Worm (Caenorhabditis elegans) whole organism, late embryonic: Measurements from ENCODE around the gene acr-12.

Experiments
- C08G9.2 ChIP-seq: sonication (generic microtip); optimal IDR thresholded peaks from 2 replicates; lab custom pipeline; 2016; ENCODE audit warnings: mild to moderate bottlenecking, missing genetic modification characterization, moderate library complexity, missing compliant biosample characterization
- C38D4.7 ChIP-seq: fragments of 200-800 bp; sonication (Bioruptor generic); optimal IDR thresholded peaks from 2 replicates; lab custom pipeline; 2018; ENCODE audit warnings: mild to moderate bottlenecking, missing genetic modification characterization, moderate library complexity, missing compliant biosample characterization
- F13H6.1 ChIP-seq: sonication (generic microtip); optimal IDR thresholded peaks from 2 replicates; lab custom pipeline; 2016; ENCODE audit warnings: missing genetic modification characterization, missing compliant biosample characterization
- K02D7.2 ChIP-seq: sonication (generic microtip); optimal IDR thresholded peaks from 2 replicates; lab custom pipeline; 2017; ENCODE audit warnings: mild to moderate bottlenecking, missing genetic modification characterization, missing compliant biosample characterization
- K09A11.1 ChIP-seq: sonication (generic microtip); optimal IDR thresholded peaks from 2 replicates; lab custom pipeline; 2017; ENCODE audit warnings: antibody characterized with exemption, mild to moderate bottlenecking, missing genetic modification characterization, missing compliant biosample characterization; ENCODE audit not compliant: insufficient read depth
- T23F11.4 ChIP-seq: fragments of 200-800 bp; sonication (Bioruptor generic); optimal IDR thresholded peaks from 2 replicates; lab custom pipeline; 2018; ENCODE audit warnings: mild to moderate bottlenecking, missing genetic modification characterization, missing compliant biosample characterization
- ceh-14 ChIP-seq: sonication (generic microtip); optimal IDR thresholded peaks from 2 replicates; lab custom pipeline; 2016; ENCODE audit warnings: missing genotype, missing genetic modification characterization, missing compliant biosample characterization
- ceh-18 ChIP-seq: sonication (generic microtip); optimal IDR thresholded peaks from 2 replicates; lab custom pipeline; 2016; ENCODE audit warnings: missing genetic modification characterization, missing compliant biosample characterization
- ceh-19 ChIP-seq: fragments of 200-800 bp; sonication (Bioruptor generic); optimal IDR thresholded peaks from 2 replicates; lab custom pipeline; 2018; ENCODE audit warnings: mild to moderate bottlenecking, missing genetic modification characterization, missing compliant biosample characterization
- ceh-22 ChIP-seq: sonication (generic microtip); optimal IDR thresholded peaks from 2 replicates; lab custom pipeline; 2017; ENCODE audit warnings: missing biosample characterization, missing genetic modification characterization
- ceh-24 ChIP-seq: sonication (generic microtip); optimal IDR thresholded peaks from 2 replicates; lab custom pipeline; 2016; ENCODE audit warnings: mild to moderate bottlenecking, missing genetic modification characterization, missing compliant biosample characterization
- ceh-31 ChIP-seq: sonication (generic microtip); optimal IDR thresholded peaks from 2 replicates; lab custom pipeline; 2016; ENCODE audit warnings: missing genetic modification characterization, missing compliant biosample characterization
- ceh-34 ChIP-seq: sonication (generic microtip); optimal IDR thresholded peaks from 2 replicates; lab custom pipeline; 2016; ENCODE audit warnings: mild to moderate bottlenecking, missing genetic modification characterization, missing compliant biosample characterization
- ceh-45 ChIP-seq: fragments of 200-800 bp; sonication (Bioruptor generic); IDR thresholded peaks from 2 replicates; pipeline ENCODE4 v1.3.6; 2022; ENCODE audit warnings: missing genetic modification reagents, missing genetic modification characterization, missing compliant biosample characterization
- ceh-48 ChIP-seq: sonication (generic microtip); optimal IDR thresholded peaks from 2 replicates; lab custom pipeline; 2016; ENCODE audit warnings: missing genetic modification characterization, inconsistent platforms, missing compliant biosample characterization
- ceh-6 ChIP-seq: fragments of 200-800 bp; sonication (Bioruptor generic); optimal IDR thresholded peaks from 2 replicates; lab custom pipeline; 2018; ENCODE audit warnings: mild to moderate bottlenecking, missing genetic modification characterization, missing compliant biosample characterization
- che-1 ChIP-seq: sonication (generic microtip); optimal IDR thresholded peaks from 2 replicates; lab custom pipeline; 2016; ENCODE audit warnings: mild to moderate bottlenecking, missing genetic modification characterization, missing compliant biosample characterization
- elt-2 ChIP-seq: sonication (generic microtip); optimal IDR thresholded peaks from 2 replicates; lab custom pipeline; 2016; ENCODE audit warnings: missing genetic modification reagents, missing genetic modification characterization, missing compliant biosample characterization
- elt-4 ChIP-seq: sonication (generic microtip); optimal IDR thresholded peaks from 2 replicates; lab custom pipeline; 2016; ENCODE audit warnings: missing genetic modification characterization, missing compliant biosample characterization
- ets-4 ChIP-seq: sonication (generic microtip); optimal IDR thresholded peaks from 2 replicates; lab custom pipeline; 2016; ENCODE audit warnings: missing genetic modification characterization, missing compliant biosample characterization
- fax-1 ChIP-seq: sonication (generic microtip); optimal IDR thresholded peaks from 2 replicates; lab custom pipeline; 2016; ENCODE audit warnings: missing genotype, missing genetic modification characterization, missing compliant biosample characterization
- gmeb-2 ChIP-seq: sonication (generic microtip); optimal IDR thresholded peaks from 2 replicates; lab custom pipeline; 2016; ENCODE audit warnings: missing genetic modification characterization, inconsistent platforms, missing compliant biosample characterization
- hlh-13 ChIP-seq: fragments of 200-800 bp; sonication (Bioruptor generic); optimal IDR thresholded peaks from 2 replicates; lab custom pipeline; 2018; ENCODE audit warnings: mild to moderate bottlenecking, missing genetic modification characterization, missing compliant biosample characterization
- hlh-30 ChIP-seq: sonication (generic microtip); optimal IDR thresholded peaks from 2 replicates; lab custom pipeline; 2017; ENCODE audit warnings: antibody characterized with exemption, missing genetic modification characterization, missing compliant biosample characterization; ENCODE audit not compliant: insufficient read depth
- hlh-6 ChIP-seq: sonication (generic microtip); optimal IDR thresholded peaks from 2 replicates; lab custom pipeline; 2016; ENCODE audit warnings: missing genotype, missing genetic modification characterization, missing compliant biosample characterization
- hlh-8 ChIP-seq: sonication (generic microtip); optimal IDR thresholded peaks from 2 replicates; lab custom pipeline; 2016; ENCODE audit warnings: missing genotype, missing genetic modification characterization, missing compliant biosample characterization
- lim-6 ChIP-seq: sonication (generic microtip); optimal IDR thresholded peaks from 2 replicates; lab custom pipeline; 2016; ENCODE audit warnings: missing genetic modification characterization, missing compliant biosample characterization
- lin-11 ChIP-seq: fragments of 200-800 bp; sonication (Bioruptor generic); optimal IDR thresholded peaks from 2 replicates; lab custom pipeline; 2018; ENCODE audit warnings: mild to moderate bottlenecking, missing genetic modification characterization, missing compliant biosample characterization
- madf-2 ChIP-seq: sonication (generic microtip); optimal IDR thresholded peaks from 2 replicates; lab custom pipeline; 2017; ENCODE audit warnings: missing genetic modification characterization, missing compliant biosample characterization
- mec-3 ChIP-seq: sonication (generic microtip); optimal IDR thresholded peaks from 2 replicates; lab custom pipeline; 2016; ENCODE audit warnings: borderline replicate concordance, missing genetic modification characterization, missing compliant biosample characterization
- nfya-1 ChIP-seq: sonication (generic microtip); optimal IDR thresholded peaks from 2 replicates; lab custom pipeline; 2017; ENCODE audit warnings: missing genetic modification characterization, mild to moderate bottlenecking, missing compliant biosample characterization, antibody characterized with exemption, moderate library complexity
- nhr-11 ChIP-seq: fragments of 150-350 bp; optimal IDR thresholded peaks from 2 replicates; lab custom pipeline; 2014; ENCODE audit warnings: missing biosample characterization, missing genetic modification characterization
- nhr-232 ChIP-seq: sonication (generic microtip); optimal IDR thresholded peaks from 2 replicates; lab custom pipeline; 2016; ENCODE audit warnings: missing genetic modification characterization, missing compliant biosample characterization
- npax-4 ChIP-seq: sonication (generic microtip); optimal IDR thresholded peaks from 2 replicates; lab custom pipeline; 2016; ENCODE audit warnings: missing genetic modification characterization, missing compliant biosample characterization
- odd-2 ChIP-seq: sonication (generic microtip); optimal IDR thresholded peaks from 2 replicates; lab custom pipeline; 2017; ENCODE audit warnings: antibody characterized with exemption, mild to moderate bottlenecking, missing genetic modification characterization, missing compliant biosample characterization
- pat-9 ChIP-seq: fragments of 200-800 bp; sonication (Bioruptor generic); optimal IDR thresholded peaks from 2 replicates; lab custom pipeline; 2018; ENCODE audit warnings: mild to moderate bottlenecking, missing genetic modification characterization, moderate library complexity, missing compliant biosample characterization
- pax-1 ChIP-seq: fragments of 150-350 bp; optimal IDR thresholded peaks from 2 replicates; lab custom pipeline; 2014; ENCODE audit warnings: missing biosample characterization, missing genetic modification characterization
- pha-2 ChIP-seq: sonication (generic microtip); optimal IDR thresholded peaks from 2 replicates; lab custom pipeline; 2017; ENCODE audit warnings: mild to moderate bottlenecking, missing genetic modification characterization, missing compliant biosample characterization
- pros-1 ChIP-seq: fragments of 150-350 bp; optimal IDR thresholded peaks from 2 replicates; lab custom pipeline; 2014; ENCODE audit warnings: missing biosample characterization, missing genetic modification reagents, missing genetic modification characterization
- ref-2 ChIP-seq: sonication (generic microtip); optimal IDR thresholded peaks from 2 replicates; lab custom pipeline; 2016; ENCODE audit warnings: missing genetic modification characterization, missing compliant biosample characterization
- rnt-1 ChIP-seq: sonication (generic microtip); optimal IDR thresholded peaks from 2 replicates; lab custom pipeline; 2016; ENCODE audit warnings: missing genetic modification characterization, missing compliant biosample characterization
- sdc-2 ChIP-seq: sonication (generic microtip); optimal IDR thresholded peaks from 2 replicates; lab custom pipeline; 2016; ENCODE audit warnings: missing genotype, missing genetic modification characterization, missing compliant biosample characterization
- sox-4 ChIP-seq: sonication (generic microtip); optimal IDR thresholded peaks from 2 replicates; lab custom pipeline; 2017; ENCODE audit warnings: mild to moderate bottlenecking, missing genetic modification characterization, inconsistent platforms, missing compliant biosample characterization
- tbx-2 ChIP-seq: sonication (generic microtip); optimal IDR thresholded peaks from 2 replicates; lab custom pipeline; 2016; ENCODE audit warnings: missing genetic modification characterization, missing compliant biosample characterization
- tbx-7 ChIP-seq: sonication (generic microtip); optimal IDR thresholded peaks from 2 replicates; lab custom pipeline; 2016; ENCODE audit warnings: missing genotype, missing genetic modification characterization, missing compliant biosample characterization
- ttx-3 ChIP-seq: sonication (generic microtip); optimal IDR thresholded peaks from 2 replicates; lab custom pipeline; 2016; ENCODE audit warnings: missing genetic modification reagents, missing genetic modification characterization, missing compliant biosample characterization
- unc-3 ChIP-seq, 2 experiments: fragments of 200-800 bp in 1 of 2; sonication (Bioruptor generic) in 1 of 2; sonication (generic microtip) in 1 of 2; conservative IDR thresholded peaks in 1 of 2; optimal IDR thresholded peaks in 1 of 2; 2 replicates each; pipeline versions ENCODE4 v1.3.6 to Lab custom; 2016 to 2022; ENCODE audit warnings: missing compliant biosample characterization in 2 of 2, missing genetic modification characterization in 2 of 2, missing genetic modification reagents in 1 of 2
- unc-42 ChIP-seq: sonication (generic microtip); optimal IDR thresholded peaks from 2 replicates; lab custom pipeline; 2016; ENCODE audit warnings: missing genotype, missing genetic modification characterization, missing compliant biosample characterization
- unc-55 ChIP-seq: sonication (generic microtip); optimal IDR thresholded peaks from 2 replicates; lab custom pipeline; 2017; ENCODE audit warnings: missing biosample characterization, missing genetic modification reagents, missing genetic modification characterization
- unc-86 ChIP-seq: sonication (generic microtip); optimal IDR thresholded peaks from 2 replicates; lab custom pipeline; 2016; ENCODE audit warnings: missing genetic modification characterization, missing compliant biosample characterization
- zip-5 ChIP-seq: sonication (generic microtip); optimal IDR thresholded peaks from 2 replicates; lab custom pipeline; 2016; ENCODE audit warnings: missing genetic modification characterization, missing compliant biosample characterization
- ztf-16 ChIP-seq: sonication (generic microtip); optimal IDR thresholded peaks from 2 replicates; lab custom pipeline; 2017; ENCODE audit warnings: missing genetic modification characterization, missing compliant biosample characterization

The acr-12 gene

DNA sequence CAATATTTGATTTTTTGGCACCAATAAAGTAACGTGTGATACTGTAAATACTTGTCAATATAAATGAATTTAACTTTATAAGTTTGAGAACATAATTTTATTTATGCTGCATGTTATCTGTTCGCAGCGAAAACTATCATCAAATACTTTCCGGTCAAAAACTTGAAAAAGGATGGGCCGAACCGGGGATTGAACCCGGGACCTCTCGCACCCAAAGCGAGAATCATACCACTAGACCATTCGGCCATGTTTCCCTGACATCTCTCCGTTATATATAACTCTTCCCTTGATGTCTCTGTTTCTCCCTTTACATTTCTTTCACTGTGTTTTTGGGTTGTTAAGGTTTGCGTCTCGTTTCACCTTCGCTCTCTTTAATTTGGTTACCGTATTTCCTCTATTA, 20.9 kb upstream of the acr-12 start:
- TF ChIP-seq pha-2 (tag; lab: Kevin White, UChicago) (peak; percentile 23), gmeb-2 (tag; lab: Kevin White, UChicago) (peak; percentile 79), ref-2 (tag; lab: Kevin White, UChicago) (peak; percentile 74), ttx-3 (peak; percentile 68), sdc-2 (tag; lab: Kevin White, UChicago) (peak; percentile 94), K02D7.2 (tag; lab: Kevin White, UChicago) (no peak), hlh-13 (GFP tag; lab: Kevin White, UChicago) (peak; percentile 42), unc-86 (tag; lab: Kevin White, UChicago) (peak; percentile 72), nhr-11 (tag; lab: Kevin White, UChicago) (no peak), unc-55 (GFP tag; lab: Kevin White, UChicago) (no peak), ceh-31 (tag; lab: Kevin White, UChicago) (peak; percentile 23), ceh-19 (GFP tag; lab: Kevin White, UChicago) (peak; percentile 72), ceh-24 (tag; lab: Kevin White, UChicago) (peak; percentile 55), mec-3 (no peak), elt-2 (peak; percentile 78), pax-1 (tag; lab: Kevin White, UChicago) (no peak), pros-1 (tag; lab: Kevin White, UChicago) (no peak), ceh-45 (GFP tag; lab: Robert Waterston, UW) (peak; percentile 60; the same call in 1 of the 2 replicates), tbx-2 (tag; lab: Kevin White, UChicago) (peak; percentile 70), sox-4 (tag; lab: Kevin White, UChicago) (peak; percentile 83), lim-6 (tag; lab: Kevin White, UChicago) (no peak), unc-3 (GFP tag; conservative IDR thresholded peaks at IDR 0.05; lab: Robert Waterston, UW) (peak; percentile 67), unc-3 (tag; optimal IDR thresholded peaks at IDR 0.05; lab: Kevin White, UChicago) (peak; percentile 71), lin-11 (tag; lab: Kevin White, UChicago) (peak; percentile 64), pat-9 (peak; percentile 64), unc-42 (peak; percentile 24), ceh-6 (peak; percentile 85), che-1 (tag; lab: Kevin White, UChicago) (peak; percentile 76), F13H6.1 (peak; percentile 52), hlh-30 (peak; percentile 41), hlh-6 (tag; lab: Kevin White, UChicago) (peak; percentile 78), hlh-8 (tag; lab: Kevin White, UChicago) (peak; percentile 70), npax-4 (peak; percentile 67), zip-5 (tag; lab: Kevin White, UChicago) (peak; percentile 30), T23F11.4 (peak; percentile 77), ceh-34 (tag; lab: Kevin White, UChicago) (peak; percentile 23), elt-4 (no peak), ceh-22 (tag; lab: Kevin White, UChicago) (no peak), nhr-232 (peak; percentile 70), rnt-1 (tag; lab: Kevin White, UChicago) (peak; percentile 57), C38D4.7 (GFP tag; lab: Kevin White, UChicago) (peak; percentile 79), ceh-14 (tag; lab: Kevin White, UChicago) (peak; percentile 68), nfya-1 (peak; percentile 63), fax-1 (tag; lab: Kevin White, UChicago) (peak; percentile 29), C08G9.2 (tag; lab: Kevin White, UChicago) (peak; percentile 67), madf-2 (tag; lab: Kevin White, UChicago) (peak; percentile 72), K09A11.1 (tag; lab: Kevin White, UChicago) (peak; percentile 46), ets-4 (tag; lab: Kevin White, UChicago) (no peak), ceh-48 (peak; percentile 48), ceh-18 (tag; lab: Kevin White, UChicago) (peak; percentile 27), odd-2 (tag; lab: Kevin White, UChicago) (peak; percentile 56), tbx-7 (tag; lab: Kevin White, UChicago) (peak; percentile 4), ztf-16 (tag; lab: Kevin White, UChicago) (peak; percentile 74)
